Fruit fly (Drosophila melanogaster): ENCODE results near the gene kst.

DNA sequence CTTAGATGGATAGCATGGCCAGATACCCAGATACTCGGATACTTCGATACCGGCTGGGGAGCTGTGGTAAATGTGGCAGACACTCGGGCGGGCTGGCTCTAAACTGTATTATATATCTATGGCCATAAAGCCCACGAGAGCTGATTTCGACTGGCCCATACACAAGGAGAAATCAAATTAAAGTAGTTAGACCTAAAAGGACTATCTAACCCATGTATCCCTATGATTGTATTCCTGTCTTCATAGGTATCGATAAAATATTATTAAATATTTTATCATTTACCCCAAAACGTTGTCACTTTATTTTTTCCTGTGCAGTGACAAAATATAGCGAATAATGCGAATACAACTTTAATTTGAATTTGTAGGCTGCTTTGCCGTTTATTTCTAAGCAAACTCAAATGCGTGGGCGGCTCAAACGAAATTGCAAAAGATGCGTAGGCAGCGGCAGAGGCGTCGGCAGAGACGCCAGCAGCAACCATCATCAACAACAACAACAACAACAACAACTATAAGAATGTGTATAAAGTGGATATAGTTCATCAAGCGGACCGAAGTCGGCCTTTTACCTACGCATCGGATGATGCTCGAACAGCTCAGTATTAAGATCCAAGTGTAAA lies 45.3 kb downstream of the kst start:
- TF ChIP-seq psq (optimal IDR thresholded peaks at IDR 0.05) (no peak), ttk (optimal IDR thresholded peaks at IDR 0.05) (no peak), h (optimal IDR thresholded peaks at IDR 0.05) (no peak)

Data from Kc167 (cell line).